Worm (Caenorhabditis elegans) whole organism, L4 larva: ENCODE measurements around the gene npax-3.
A peak's percentile ranks its signal among the peaks of the same experiment; 100 is the strongest.

ENCODE experiments used
- F10B5.3 ChIP-seq: sonication (generic microtip); optimal IDR thresholded peaks from 2 replicates; lab custom pipeline; 2016; ENCODE audit warnings: mild to moderate bottlenecking, missing genetic modification characterization, missing compliant biosample characterization
- aha-1 ChIP-seq: fragments of 150-350 bp; peaks from one replicate; lab custom pipeline; 2014; ENCODE audit warnings: missing biosample characterization, missing genetic modification characterization
- arid-1 ChIP-seq: fragments of 200-800 bp; sonication (Bioruptor generic); conservative IDR thresholded peaks from 2 replicates; pipeline ENCODE4 v1.3.6; 2022; ENCODE audit warnings: missing genetic modification reagents, missing genetic modification characterization, missing compliant biosample characterization
- ceh-20 ChIP-seq: fragments of 200-800 bp; sonication (Bioruptor generic); IDR thresholded peaks from 2 replicates; pipeline ENCODE4 v1.3.6; 2022; ENCODE audit warnings: missing genetic modification reagents, missing genetic modification characterization, missing compliant biosample characterization
- ceh-44 ChIP-seq: fragments of 200-800 bp; sonication (Bioruptor generic); IDR thresholded peaks from 2 replicates; pipeline ENCODE4 v1.3.6; 2022; ENCODE audit warnings: missing genetic modification reagents, missing genetic modification characterization, missing compliant biosample characterization
- daf-8 ChIP-seq: fragments of 200-800 bp; sonication (Bioruptor generic); IDR thresholded peaks from 2 replicates; pipeline ENCODE4 v1.3.6; 2022; ENCODE audit warnings: missing genetic modification characterization, missing compliant biosample characterization
- dmd-6 ChIP-seq: fragments of 200-800 bp; sonication (Bioruptor generic); IDR thresholded peaks from 2 replicates; pipeline ENCODE4 v1.3.6; 2022; ENCODE audit warnings: missing genetic modification reagents, missing genetic modification characterization, missing compliant biosample characterization
- dve-1 ChIP-seq: sonication (generic microtip); optimal IDR thresholded peaks from 2 replicates; lab custom pipeline; 2017; ENCODE audit warnings: antibody characterized with exemption, mild to moderate bottlenecking, missing genetic modification characterization, missing compliant biosample characterization; ENCODE audit not compliant: insufficient read depth
- egl-43 ChIP-seq: fragments of 200-800 bp; sonication (Bioruptor generic); IDR thresholded peaks from 2 replicates; pipeline ENCODE4 v1.3.6; 2022; ENCODE audit warnings: missing genetic modification reagents, missing genetic modification characterization, missing compliant biosample characterization
- gei-8 ChIP-seq: fragments of 200-800 bp; sonication (Bioruptor generic); optimal IDR thresholded peaks from 2 replicates; lab custom pipeline; 2018; ENCODE audit warnings: mild to moderate bottlenecking, missing genetic modification characterization, missing compliant biosample characterization
- hif-1 ChIP-seq, 2 experiments: sonication (generic microtip); optimal IDR thresholded peaks; 2 replicates each; lab custom pipeline; 2016 to 2017; ENCODE audit warnings: missing compliant biosample characterization in 2 of 2, missing genetic modification characterization in 2 of 2, missing genetic modification reagents in 2 of 2, missing genotype in 2 of 2, mild to moderate bottlenecking in 1 of 2
- hlh-11 ChIP-seq: fragments of 200-800 bp; sonication (Bioruptor generic); optimal IDR thresholded peaks from 2 replicates; lab custom pipeline; 2018; ENCODE audit warnings: mild to moderate bottlenecking, missing genetic modification characterization, missing compliant biosample characterization
- hlh-30 ChIP-seq: sonication (generic microtip); optimal IDR thresholded peaks from 2 replicates; lab custom pipeline; 2017; ENCODE audit warnings: antibody characterized with exemption, mild to moderate bottlenecking, missing genetic modification characterization, missing compliant biosample characterization; ENCODE audit not compliant: insufficient read depth
- hmg-1.1 ChIP-seq: fragments of 200-800 bp; sonication (Bioruptor generic); IDR thresholded peaks from 2 replicates; pipeline ENCODE4 v1.3.6; 2022; ENCODE audit warnings: missing genetic modification reagents, missing genetic modification characterization, missing compliant biosample characterization
- lim-7 ChIP-seq: fragments of 200-800 bp; sonication (Bioruptor generic); IDR thresholded peaks from 2 replicates; pipeline ENCODE4 v1.3.6; 2022; ENCODE audit warnings: missing genetic modification characterization, missing compliant biosample characterization
- lin-1 ChIP-seq: fragments of 200-800 bp; sonication (Bioruptor generic); IDR thresholded peaks from 2 replicates; pipeline ENCODE4 v1.3.6; 2022; ENCODE audit warnings: missing genetic modification reagents, missing genetic modification characterization, missing compliant biosample characterization
- lin-29 ChIP-seq: fragments of 200-800 bp; sonication (Bioruptor generic); IDR thresholded peaks from 2 replicates; pipeline ENCODE4 v1.3.6; 2022; ENCODE audit warnings: missing genetic modification reagents, missing genetic modification characterization, missing compliant biosample characterization
- lin-38 ChIP-seq: fragments of 200-800 bp; sonication (Bioruptor generic); IDR thresholded peaks from 2 replicates; pipeline ENCODE4 v1.3.6; 2022; ENCODE audit warnings: missing genetic modification reagents, missing genetic modification characterization, missing compliant biosample characterization
- lir-3 ChIP-seq: sonication (generic microtip); optimal IDR thresholded peaks from 2 replicates; lab custom pipeline; 2016; ENCODE audit warnings: mild to moderate bottlenecking, missing genetic modification characterization, missing compliant biosample characterization
- madf-5 ChIP-seq, 2 experiments: fragments of 200-800 bp; sonication (Bioruptor generic); IDR thresholded peaks; 2 replicates each; pipeline ENCODE4 v1.3.6; 2022; ENCODE audit warnings: missing compliant biosample characterization in 2 of 2, missing genetic modification characterization in 2 of 2
- madf-9 ChIP-seq: fragments of 200-800 bp; sonication (Bioruptor generic); conservative IDR thresholded peaks from 2 replicates; pipeline ENCODE4 v1.3.6; 2022; ENCODE audit warnings: missing genetic modification reagents, missing genetic modification characterization, missing compliant biosample characterization
- mdl-1 ChIP-seq, 2 experiments: fragments of 150-350 bp in 1 of 2; sonication (generic microtip) in 1 of 2; optimal IDR thresholded peaks; 2 replicates each; lab custom pipeline; 2014 to 2017; ENCODE audit warnings: missing biosample characterization in 2 of 2, missing genetic modification characterization in 2 of 2
- mdt-29 ChIP-seq: fragments of 200-800 bp; sonication (Bioruptor generic); IDR thresholded peaks from 2 replicates; pipeline ENCODE4 v1.3.6; 2022; ENCODE audit warnings: missing genetic modification reagents, missing genetic modification characterization, missing compliant biosample characterization
- mep-1 ChIP-seq: fragments of 150-350 bp; sonication (generic microtip); optimal IDR thresholded peaks from 3 replicates; lab custom pipeline; 2014; ENCODE audit warnings: missing biosample characterization, missing genetic modification characterization
- mxl-2 ChIP-seq: fragments of 200-800 bp; sonication (Bioruptor generic); conservative IDR thresholded peaks from 2 replicates; pipeline ENCODE4 v1.3.6; 2022; ENCODE audit warnings: missing genetic modification reagents, missing genetic modification characterization, missing compliant biosample characterization
- mxl-3 ChIP-seq: fragments of 200-800 bp; sonication (Bioruptor generic); optimal IDR thresholded peaks from 2 replicates; lab custom pipeline; 2018; ENCODE audit warnings: mild to moderate bottlenecking, missing genetic modification characterization, missing compliant biosample characterization
- nhr-10 ChIP-seq: fragments of 150-350 bp; optimal IDR thresholded peaks from 2 replicates; lab custom pipeline; 2014; ENCODE audit warnings: missing biosample characterization, missing genetic modification characterization
- nhr-25 ChIP-seq: sonication (generic microtip); optimal IDR thresholded peaks from 2 replicates; lab custom pipeline; 2017; ENCODE audit warnings: missing genetic modification characterization, mild to moderate bottlenecking, missing compliant biosample characterization, antibody characterized with exemption, moderate library complexity, borderline replicate concordance; ENCODE audit not compliant: insufficient read depth
- nhr-28 ChIP-seq: fragments of 150-350 bp; optimal IDR thresholded peaks from 2 replicates; lab custom pipeline; 2014; ENCODE audit warnings: missing biosample characterization, missing genetic modification characterization
- nhr-41 ChIP-seq: fragments of 200-800 bp; sonication (Bioruptor generic); IDR thresholded peaks from 2 replicates; pipeline ENCODE4 v1.3.6; 2022; ENCODE audit warnings: missing genetic modification reagents, missing genetic modification characterization, missing compliant biosample characterization
- nhr-76 ChIP-seq: fragments of 150-350 bp; optimal IDR thresholded peaks from 2 replicates; lab custom pipeline; 2014; ENCODE audit warnings: missing biosample characterization, missing genetic modification characterization
- nhr-77 ChIP-seq: fragments of 150-350 bp; optimal IDR thresholded peaks from 2 replicates; lab custom pipeline; 2014; ENCODE audit warnings: missing biosample characterization, missing genetic modification characterization
- php-3 ChIP-seq: fragments of 200-800 bp; sonication (Bioruptor generic); IDR thresholded peaks from 2 replicates; pipeline ENCODE4 v1.3.6; 2022; ENCODE audit warnings: missing genetic modification reagents, missing genetic modification characterization, missing compliant biosample characterization
- saeg-2 ChIP-seq: fragments of 200-800 bp; sonication (Bioruptor generic); IDR thresholded peaks from 2 replicates; pipeline ENCODE4 v1.3.6; 2022; ENCODE audit warnings: missing genetic modification reagents, missing genetic modification characterization, missing compliant biosample characterization
- set-16 ChIP-seq: fragments of 200-800 bp; sonication (Bioruptor generic); IDR thresholded peaks from 2 replicates; pipeline ENCODE4 v1.3.6; 2022; ENCODE audit warnings: missing genetic modification reagents, missing genetic modification characterization, missing compliant biosample characterization
- snpc-1.2 ChIP-seq: fragments of 200-800 bp; sonication (Bioruptor generic); IDR thresholded peaks from 2 replicates; pipeline ENCODE4 v1.3.6; 2022; ENCODE audit warnings: missing genetic modification reagents, missing genetic modification characterization, missing compliant biosample characterization
- spr-1 ChIP-seq: sonication (generic microtip); optimal IDR thresholded peaks from 2 replicates; lab custom pipeline; 2016; ENCODE audit warnings: mild to moderate bottlenecking, missing genetic modification characterization, missing compliant biosample characterization
- unc-39 ChIP-seq: sonication (generic microtip); optimal IDR thresholded peaks from 2 replicates; lab custom pipeline; 2017; ENCODE audit warnings: missing biosample characterization, missing genetic modification characterization
- unc-62 ChIP-seq, 3 experiments: fragments of 150-350 bp in 1 of 3; sonication (generic microtip); optimal IDR thresholded peaks in 2 of 3; peaks in 1 of 3; 1 replicate in 1 of 3; 2 replicates in 2 of 3; lab custom pipeline; 2014 to 2017; ENCODE audit warnings: missing biosample characterization in 3 of 3, missing genetic modification characterization in 3 of 3, missing genetic modification reagents in 3 of 3, missing genotype in 1 of 3
- zag-1 ChIP-seq: fragments of 150-350 bp; optimal IDR thresholded peaks from 2 replicates; lab custom pipeline; 2014; ENCODE audit warnings: missing biosample characterization, missing genetic modification characterization
- zfp-2 ChIP-seq: sonication (generic microtip); optimal IDR thresholded peaks from 2 replicates; lab custom pipeline; 2016; ENCODE audit warnings: mild to moderate bottlenecking, missing genetic modification characterization, missing compliant biosample characterization
- zip-11 ChIP-seq: fragments of 200-800 bp; sonication (Bioruptor generic); IDR thresholded peaks from 2 replicates; pipeline ENCODE4 v1.3.6; 2022; ENCODE audit warnings: missing genetic modification characterization, missing compliant biosample characterization

npax-3 gene

ce11 chrIV:10817030-10817429 lies 10.9 kb downstream of the npax-3 start:
- TF ChIP-seq arid-1 (no peak), snpc-1.2 (GFP tag; lab: Robert Waterston, UW) (no peak), set-16 (GFP tag; lab: Robert Waterston, UW) (peak; percentile 87), lin-1 (no peak), php-3 (no peak), spr-1 (tag; lab: Kevin White, UChicago) (no peak), hlh-11 (peak; percentile 28), dve-1 (tag; lab: Kevin White, UChicago) (no peak), hif-1 (tag; optimal IDR thresholded peaks at IDR 0.05; lab: Kevin White, UChicago) (no peak), lim-7 (peak; percentile 61; the same call in 1 of the 2 replicates), mdl-1 (tag; optimal IDR thresholded peaks at IDR 0.05; lab: Kevin White, UChicago) (peak in 1 of 2 experiments; percentile 73), mxl-3 (GFP tag; lab: Kevin White, UChicago) (peak; percentile 55), egl-43 (GFP tag; lab: Robert Waterston, UW) (peak; percentile 68; the same call in 1 of the 2 replicates), hlh-30 (tag; lab: Kevin White, UChicago) (peak; percentile 48), hmg-1.1 (0 out of 2 replicates have a peak, but pooled peaks have one; percentile 21), unc-39 (tag; lab: Kevin White, UChicago) (no peak), unc-62 (GFP tag; optimal IDR thresholded peaks at IDR 0.05 in 1 of 2; lab: Kevin White, UChicago) (no peak), unc-62 (tag; optimal IDR thresholded peaks at IDR 0.05; lab: Kevin White, UChicago) (no peak), lir-3 (no peak), gei-8 (GFP tag; lab: Kevin White, UChicago) (no peak), mep-1 (tag; lab: Kevin White, UChicago) (peak; percentile 26), aha-1 (peak; percentile 97), F10B5.3 (tag; lab: Kevin White, UChicago) (no peak), madf-9 (GFP tag; lab: Robert Waterston, UW) (peak; percentile 14; the same call in 1 of the 2 replicates)
- TF ChIP-seq, all 104 proteins: peak for 11

- TF ChIP-seq nhr-28: peak; percentile 50
- no peak for TF ChIP-seq hmg-1.1
- TF ChIP-seq mep-1 (tag; lab: Kevin White, UChicago): peak; percentile 12
- peak; percentile 55 for TF ChIP-seq nhr-25 (tag; lab: Kevin White, UChicago)
- TF ChIP-seq, all 104 proteins: peak for 3
Measured at ce11 chrIV:10815950-10816349, 12.0 kb downstream of the npax-3 start.

- TF ChIP-seq ceh-20 (GFP tag; lab: Robert Waterston, UW): peak; percentile 61; the same call in 1 of the 2 replicates
- TF ChIP-seq saeg-2 (GFP tag; lab: Robert Waterston, UW): no peak
- no peak for TF ChIP-seq mxl-2 (GFP tag; lab: Robert Waterston, UW)
Measured at ce11 chrIV:10812099-10812498, 15.8 kb downstream of the npax-3 start, which contains the start of gene miz-1. TSS of gene miz-1 (plus strand) at chrIV:10812399.

ce11 chrIV:10811388-10811787 lies 16.6 kb downstream of the npax-3 start:
- TF ChIP-seq unc-39 (tag; lab: Kevin White, UChicago) (no peak), madf-9 (GFP tag; lab: Robert Waterston, UW) (peak; percentile 64), set-16 (GFP tag; lab: Robert Waterston, UW) (peak; percentile 21; the same call in 1 of the 2 replicates), aha-1 (peak; percentile 76), hlh-11 (peak; percentile 7), lin-38 (0 out of 2 replicates have a peak, but pooled peaks have one; percentile 12)

DNA sequence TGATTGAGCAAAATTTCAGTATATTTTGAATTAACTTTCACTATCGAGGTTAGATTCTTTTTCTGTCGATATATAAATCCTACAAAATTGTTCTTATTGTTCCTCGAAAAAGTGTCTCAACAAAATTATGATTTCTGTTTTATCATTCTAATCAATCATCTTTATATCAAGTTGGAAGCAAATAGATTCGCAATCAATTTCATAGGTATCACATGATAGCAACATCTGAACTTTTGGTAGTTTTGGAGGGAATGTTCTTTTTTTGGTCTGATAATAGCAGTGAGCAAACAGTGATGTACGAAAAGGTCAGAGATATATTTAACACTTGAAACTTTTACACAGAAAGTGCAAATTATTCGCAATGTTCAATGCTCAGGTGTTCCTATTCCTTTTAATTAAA lies 17.1 kb downstream of the npax-3 start:
- no peak for TF ChIP-seq zip-11
- TF ChIP-seq hlh-11: peak; percentile 52
- peak; percentile 75 for TF ChIP-seq dmd-6 (GFP tag; lab: Robert Waterston, UW)
- no peak for TF ChIP-seq zag-1 (tag; lab: Kevin White, UChicago)
- TF ChIP-seq nhr-76 (tag; lab: Kevin White, UChicago): no peak
- TF ChIP-seq nhr-77 (tag; lab: Kevin White, UChicago): no peak
- no peak for TF ChIP-seq lin-29 (GFP tag; lab: Robert Waterston, UW)
- TF ChIP-seq madf-5 (GFP tag; IDR thresholded peaks at IDR 0.05; lab: Robert Waterston, UW): no peak
- TF ChIP-seq ceh-44 (GFP tag; lab: Robert Waterston, UW): no peak
- TF ChIP-seq zfp-2 (tag; lab: Kevin White, UChicago): no peak
- TF ChIP-seq daf-8 (GFP tag; lab: Robert Waterston, UW): no peak
- peak; percentile 44; the same call in 1 of the 2 replicates for TF ChIP-seq nhr-41
- TF ChIP-seq nhr-28: peak; percentile 78
- TF ChIP-seq mxl-2 (GFP tag; lab: Robert Waterston, UW): no peak
- TF ChIP-seq nhr-10 (tag; lab: Kevin White, UChicago): no peak
- no peak for TF ChIP-seq mdl-1 (tag; optimal IDR thresholded peaks at IDR 0.05; lab: Kevin White, UChicago)
- TF ChIP-seq dve-1 (tag; lab: Kevin White, UChicago): peak; percentile 84
- TF ChIP-seq mdt-29 (GFP tag; lab: Robert Waterston, UW): no peak
